Fruit fly (Drosophila melanogaster): ENCODE measurements around the gene CG13965.

dm6 chr2L:19952221-19952620 lies 9.9 kb downstream of the CG13965 start:
- TF ChIP-seq GATAd (GFP tag; optimal IDR thresholded peaks at IDR 0.05) (no peak), HLH106 (tag; optimal IDR thresholded peaks at IDR 0.05) (no peak), fru (GFP tag; optimal IDR thresholded peaks at IDR 0.05) (no peak), usp (GFP tag; optimal IDR thresholded peaks at IDR 0.05) (no peak), Myc (optimal IDR thresholded peaks at IDR 0.05) (no peak), foxo (GFP tag; optimal IDR thresholded peaks at IDR 0.05) (no peak), Dif (GFP tag; optimal IDR thresholded peaks at IDR 0.05; ENCODE audit: partially characterized antibody) (no peak), pan (optimal IDR thresholded peaks at IDR 0.05) (no peak), psq (GFP tag; optimal IDR thresholded peaks at IDR 0.05) (no peak), ey (GFP tag; optimal IDR thresholded peaks at IDR 0.05) (no peak), Hnf4 (GFP tag; optimal IDR thresholded peaks at IDR 0.05) (no peak), Hr78 (GFP tag; optimal IDR thresholded peaks at IDR 0.05) (no peak), Jra (GFP tag; optimal IDR thresholded peaks at IDR 0.05) (no peak)

Data from whole organism, wandering third instar larva.